Fruit fly (Drosophila melanogaster): Measurements from ENCODE around the gene Boh1.
"Not testable (repeated sequence)": the region's sequence is repeated elsewhere in the genome, so short reads cannot be mapped to it uniquely, and the experiment has no call there.

Gene Boh1

DNA sequence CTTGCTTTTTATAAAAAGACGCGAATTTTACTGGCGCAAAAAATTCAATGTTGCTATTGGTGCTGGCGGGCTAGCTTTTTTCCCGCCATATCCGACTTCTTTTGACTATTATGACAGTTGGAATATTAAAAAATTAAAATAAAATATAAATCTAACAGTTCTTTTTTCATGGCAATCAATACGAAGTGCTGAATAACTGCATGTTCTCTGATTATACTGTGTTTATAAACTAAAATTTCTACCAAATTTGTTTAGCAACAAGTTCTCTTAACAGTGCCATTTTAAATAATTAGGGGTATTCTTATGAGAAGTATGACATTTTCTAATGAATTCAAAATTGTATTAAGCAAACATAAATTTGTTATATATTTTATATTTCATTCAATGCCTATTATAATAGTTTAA lies at the start of gene Boh1:
Gene Boh1 (minus strand): TSS at position 76 of the 405 bp plus-strand sequence.
- TF ChIP-seq CG1620 (GFP tag; optimal IDR thresholded peaks at IDR 0.05) (no peak), CG33017 (tag; optimal IDR thresholded peaks at IDR 0.05) (peak; percentile 28), CG7101 (tag; optimal IDR thresholded peaks at IDR 0.05) (peak; percentile 36), CG11617 (GFP tag; optimal IDR thresholded peaks at IDR 0.05) (peak; percentile 58), Clk (GFP tag; optimal IDR thresholded peaks at IDR 0.05) (no peak), CG5204 (GFP tag; optimal IDR thresholded peaks at IDR 0.05) (no peak), toe (GFP tag; optimal IDR thresholded peaks at IDR 0.05) (no peak), Hr96 (GFP tag; optimal IDR thresholded peaks at IDR 0.05) (no peak), pad (GFP tag; optimal IDR thresholded peaks at IDR 0.05) (no peak), tj (GFP tag; optimal IDR thresholded peaks at IDR 0.05) (no peak), bab1 (GFP tag; optimal IDR thresholded peaks at IDR 0.05) (peak; percentile 61), Mnt (GFP tag; optimal IDR thresholded peaks at IDR 0.05) (peak; percentile 8), CG14711 (tag; optimal IDR thresholded peaks at IDR 0.05) (peak; percentile 46), CG12768 (GFP tag; optimal IDR thresholded peaks at IDR 0.05) (peak; percentile 13), kay (GFP tag; ENCODE audit: borderline replicate concordance) (no peak), Crg-1 (GFP tag; optimal IDR thresholded peaks at IDR 0.05) (no peak), ovo (GFP tag; optimal IDR thresholded peaks at IDR 0.05) (no peak), cnc (optimal IDR thresholded peaks at IDR 0.05) (no peak)

- not testable (repeated sequence) for TF ChIP-seq CG1620 (GFP tag; optimal IDR thresholded peaks at IDR 0.05); cnc (optimal IDR thresholded peaks at IDR 0.05); kay (GFP tag; ENCODE audit: borderline replicate concordance)
Observed at dm6 chr3R:27963119-27963518, 43.9 kb upstream of the Boh1 start, which contains the start of the genes CG31131 and CG4849. Gene CG31131, minus strand, starts transcription at chr3R:27963219. Gene CG4849, plus strand, starts transcription at chr3R:27963415.

- not testable (repeated sequence) for TF ChIP-seq CG33017 (tag; optimal IDR thresholded peaks at IDR 0.05); Mnt (GFP tag; optimal IDR thresholded peaks at IDR 0.05); toe (GFP tag; optimal IDR thresholded peaks at IDR 0.05)
Observed at dm6 chr3R:27960473-27960872, 41.2 kb upstream of the Boh1 start, which contains the start of gene CG31253. Gene CG31253, minus strand, starts transcription at chr3R:27960573.

dm6 chr3R:27959145-27959544 lies 39.9 kb upstream of the Boh1 start, which contains the start of the genes CG42487 and CG4884:
Gene CG42487, minus strand, starts transcription at chr3R:27959245.
Gene CG4884, minus strand, starts transcription at chr3R:27959245.
- not testable (repeated sequence) for TF ChIP-seq Clk (GFP tag; optimal IDR thresholded peaks at IDR 0.05); cnc (optimal IDR thresholded peaks at IDR 0.05); tj (GFP tag; optimal IDR thresholded peaks at IDR 0.05)

dm6 chr3R:27957967-27958366 lies 38.7 kb upstream of the Boh1 start:
- TF ChIP-seq CG7045 (GFP tag; optimal IDR thresholded peaks at IDR 0.05) (no peak), kay (GFP tag; ENCODE audit: borderline replicate concordance) (no peak), pad (GFP tag; optimal IDR thresholded peaks at IDR 0.05) (no peak), CG14711 (tag; optimal IDR thresholded peaks at IDR 0.05) (no peak), toe (GFP tag; optimal IDR thresholded peaks at IDR 0.05) (no peak), CG5204 (GFP tag; optimal IDR thresholded peaks at IDR 0.05) (no peak), Clk (GFP tag; optimal IDR thresholded peaks at IDR 0.05) (no peak), cic (GFP tag; optimal IDR thresholded peaks at IDR 0.05) (no peak), CG1620 (GFP tag; optimal IDR thresholded peaks at IDR 0.05) (no peak), cnc (optimal IDR thresholded peaks at IDR 0.05) (no peak), Crg-1 (GFP tag; optimal IDR thresholded peaks at IDR 0.05) (no peak), CG7101 (tag; optimal IDR thresholded peaks at IDR 0.05) (no peak), Hr96 (GFP tag; optimal IDR thresholded peaks at IDR 0.05) (no peak), CG33017 (tag; optimal IDR thresholded peaks at IDR 0.05) (no peak), bab1 (GFP tag; optimal IDR thresholded peaks at IDR 0.05) (no peak), ovo (GFP tag; optimal IDR thresholded peaks at IDR 0.05) (no peak), Mnt (GFP tag; optimal IDR thresholded peaks at IDR 0.05) (no peak)

DNA sequence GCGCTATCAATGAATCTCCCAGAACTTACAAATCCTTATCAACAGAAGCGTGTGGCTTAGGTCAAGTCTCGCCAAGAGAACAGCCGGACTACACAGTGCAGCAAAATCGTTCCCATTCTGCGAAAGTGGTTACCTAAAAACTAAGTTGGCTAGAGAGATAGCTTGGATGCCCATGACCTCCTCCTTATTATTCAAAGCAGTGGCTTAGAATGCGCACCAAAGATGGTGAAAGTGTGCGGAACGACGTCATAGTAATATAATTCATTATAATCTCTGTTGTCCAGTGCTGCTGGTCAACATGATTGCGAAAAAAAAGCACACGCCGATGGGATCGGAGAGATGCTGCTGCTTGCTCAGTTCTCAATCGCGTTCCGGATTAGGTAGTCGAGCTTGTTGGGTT lies 35.3 kb upstream of the Boh1 start, which contains the start of gene Nep7:
Gene Nep7 (plus strand): TSS at position 385 of the 400 bp plus-strand sequence.
- TF ChIP-seq cic (GFP tag; optimal IDR thresholded peaks at IDR 0.05) (peak; percentile 97), CG5204 (GFP tag; optimal IDR thresholded peaks at IDR 0.05) (no peak), CG11617 (GFP tag; optimal IDR thresholded peaks at IDR 0.05) (no peak), Hr96 (GFP tag; optimal IDR thresholded peaks at IDR 0.05) (no peak), CG7101 (tag; optimal IDR thresholded peaks at IDR 0.05) (peak; percentile 26), CG33017 (tag; optimal IDR thresholded peaks at IDR 0.05) (peak; percentile 30), CG12768 (GFP tag; optimal IDR thresholded peaks at IDR 0.05) (peak; percentile 16)

dm6 chr3R:27953890-27954289 lies 34.6 kb upstream of the Boh1 start, which contains the start of gene CG4951:
Gene CG4951, minus strand, starts transcription at chr3R:27954112.
- no peak for TF ChIP-seq CG5204 (GFP tag; optimal IDR thresholded peaks at IDR 0.05)
- TF ChIP-seq bab1 (GFP tag; optimal IDR thresholded peaks at IDR 0.05) = peak; percentile 31
